Worm (Caenorhabditis elegans) whole organism, L4 larva: ENCODE data around the gene T21C9.11.

ENCODE experiments used
- ama-1 ChIP-seq: fragments of 150-350 bp; optimal IDR thresholded peaks from 2 replicates; lab custom pipeline; 2014; ENCODE audit warnings: inconsistent platforms, mixed read lengths
- attf-4 ChIP-seq: sonication (generic microtip); optimal IDR thresholded peaks from 3 replicates; lab custom pipeline; 2017; ENCODE audit warnings: missing biosample characterization, missing genetic modification characterization
- ces-1 ChIP-seq: fragments of 150-350 bp; sonication (generic microtip); optimal IDR thresholded peaks from 4 replicates; lab custom pipeline; 2014; ENCODE audit warnings: missing biosample characterization, missing genetic modification reagents, missing genetic modification characterization
- daf-16 ChIP-seq, 3 experiments: sonication (generic microtip); optimal IDR thresholded peaks; 2 replicates each; lab custom pipeline; 2016 to 2017; ENCODE audit warnings: missing genetic modification characterization in 3 of 3, missing genetic modification reagents in 3 of 3, mild to moderate bottlenecking in 2 of 3, missing compliant biosample characterization in 2 of 3, missing biosample characterization in 1 of 3, moderate library complexity in 1 of 3
- nhr-28 ChIP-seq: fragments of 150-350 bp; optimal IDR thresholded peaks from 2 replicates; lab custom pipeline; 2014; ENCODE audit warnings: missing biosample characterization, missing genetic modification characterization
- nhr-77 ChIP-seq: fragments of 150-350 bp; optimal IDR thresholded peaks from 2 replicates; lab custom pipeline; 2014; ENCODE audit warnings: missing biosample characterization, missing genetic modification characterization
- zip-2 ChIP-seq: fragments of 150-350 bp; optimal IDR thresholded peaks from 2 replicates; lab custom pipeline; 2014; ENCODE audit warnings: missing biosample characterization, missing genetic modification characterization

The T21C9.11 gene

DNA sequence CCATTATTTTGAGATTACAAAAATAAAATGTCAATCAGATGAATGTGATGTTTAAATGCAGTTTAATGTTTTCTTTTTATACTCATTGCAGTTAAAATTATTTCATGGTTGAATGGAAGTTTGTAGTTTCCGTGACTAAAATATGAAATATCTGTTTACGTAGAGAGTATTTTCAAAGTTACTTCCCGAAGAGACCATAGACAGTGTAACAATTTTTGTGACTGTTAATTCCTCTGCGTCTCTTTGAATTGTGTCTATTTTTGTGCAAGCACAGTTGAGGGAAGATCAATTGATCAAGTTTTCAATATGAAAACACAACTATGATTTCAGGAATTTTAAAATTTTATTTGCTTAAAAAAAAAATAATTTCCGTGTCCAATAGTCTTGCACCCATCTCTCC, 48.0 kb downstream of the T21C9.11 start, which contains the start of gene F25D1.5:
F25D1.5 (minus strand) TSS at position 35 of the 400 bp plus-strand sequence.
- TF ChIP-seq daf-16 (GFP tag; optimal IDR thresholded peaks at IDR 0.05; lab: Kevin White, UChicago) = no peak
- peak; percentile 90 for TF ChIP-seq daf-16 (tag; optimal IDR thresholded peaks at IDR 0.05; lab: Kevin White, UChicago)
- TF ChIP-seq zip-2 (tag; lab: Kevin White, UChicago) = no peak
- TF ChIP-seq ces-1 = no peak
- TF ChIP-seq nhr-77 (tag; lab: Kevin White, UChicago) = peak; percentile 98
- no peak for TF ChIP-seq ama-1 (lab: Kevin White, UChicago)
- TF ChIP-seq attf-4 (tag; lab: Kevin White, UChicago) = no peak
- peak; percentile 98 for TF ChIP-seq nhr-28 (tag; lab: Kevin White, UChicago)
